Worm (Caenorhabditis elegans) whole organism, L4/young adult: Measurements from ENCODE around the gene ugt-52.

ENCODE experiments used
- W03F9.2 ChIP-seq: fragments of 150-350 bp; optimal IDR thresholded peaks from 2 replicates; lab custom pipeline; 2014; ENCODE audit warnings: missing biosample characterization, missing genetic modification characterization
- dao-5 ChIP-seq: sonication (generic microtip); optimal IDR thresholded peaks from 2 replicates; lab custom pipeline; 2016; ENCODE audit warnings: missing genotype, missing genetic modification characterization, moderate library complexity, missing compliant biosample characterization
- him-1 ChIP-seq: sonication (generic microtip); optimal IDR thresholded peaks from 2 replicates; lab custom pipeline; 2016; ENCODE audit warnings: missing genotype, missing genetic modification reagents, missing genetic modification characterization, missing compliant biosample characterization

The ugt-52 gene

DNA sequence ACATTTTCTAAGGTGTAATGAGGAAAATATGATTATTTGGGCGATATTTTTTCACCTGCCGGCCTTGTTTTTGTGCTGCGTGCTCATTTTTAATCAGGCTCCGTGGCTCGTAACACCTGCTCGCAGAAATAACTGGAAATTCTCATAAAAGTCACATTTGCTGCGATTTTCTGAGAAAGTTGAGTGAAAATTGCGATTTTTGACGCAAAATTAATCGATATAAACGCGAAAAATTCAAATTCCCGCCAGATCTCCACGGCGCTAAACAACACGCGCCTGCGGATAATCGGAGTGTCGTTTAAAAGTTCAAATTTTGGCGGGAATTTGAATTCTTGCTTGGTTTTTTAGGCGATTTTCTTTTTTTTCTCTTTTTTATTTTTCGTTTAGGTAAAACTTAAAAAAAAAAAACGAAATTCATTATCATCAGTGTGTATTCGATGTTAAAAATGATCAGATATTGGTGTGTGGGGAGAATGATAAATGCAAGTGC is 28.5 kb downstream of the ugt-52 start, which contains the start of gene Y55F3BL.6:
Y55F3BL.6 (minus strand) TSS at position 51 of the 490 bp plus-strand sequence.
- TF ChIP-seq W03F9.2 (no peak), him-1 (tag; lab: Kevin White, UChicago) (no peak), dao-5 (no peak)

ce11 chrIV:817879-818278 is 39.3 kb downstream of the ugt-52 start:
- no peak for TF ChIP-seq W03F9.2
- TF ChIP-seq dao-5: no peak
- no peak for TF ChIP-seq him-1 (tag; lab: Kevin White, UChicago)

ce11 chrIV:824854-825253 is 46.3 kb downstream of the ugt-52 start, which contains the start of gene zipt-15:
Gene zipt-15, minus strand, starts transcription at chrIV:824954.
- TF ChIP-seq dao-5 (no peak), W03F9.2 (no peak), him-1 (tag; lab: Kevin White, UChicago) (no peak)

- no peak for TF ChIP-seq him-1 (tag; lab: Kevin White, UChicago)
- TF ChIP-seq dao-5: no peak
- no peak for TF ChIP-seq W03F9.2
Measured at ce11 chrIV:826145-826544, 47.6 kb downstream of the ugt-52 start.

- TF ChIP-seq W03F9.2: no peak
- no peak for TF ChIP-seq dao-5
- TF ChIP-seq him-1 (tag; lab: Kevin White, UChicago): no peak
Measured at ce11 chrIV:828427-828826, 49.8 kb downstream of the ugt-52 start.

DNA sequence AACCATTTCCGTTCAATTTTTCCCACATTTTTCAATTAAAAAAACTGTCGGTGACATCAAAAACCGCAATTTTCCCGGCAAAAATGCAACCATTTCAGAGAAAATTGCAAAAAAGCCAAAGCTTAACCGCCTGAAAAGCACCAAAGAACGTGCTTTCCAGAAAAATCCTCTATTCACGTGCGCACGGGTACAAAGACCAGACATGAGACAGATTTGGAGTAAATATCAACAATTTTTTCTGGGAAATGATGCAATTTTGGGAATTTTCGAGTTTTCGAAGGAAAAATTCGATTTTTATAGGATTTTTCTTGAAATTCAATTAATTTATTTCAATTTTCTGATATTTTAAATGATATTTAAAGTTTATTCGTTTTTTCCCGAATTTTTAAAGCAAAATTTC is 50.5 kb downstream of the ugt-52 start:
- TF ChIP-seq W03F9.2 (no peak), dao-5 (no peak), him-1 (tag; lab: Kevin White, UChicago) (no peak)

DNA sequence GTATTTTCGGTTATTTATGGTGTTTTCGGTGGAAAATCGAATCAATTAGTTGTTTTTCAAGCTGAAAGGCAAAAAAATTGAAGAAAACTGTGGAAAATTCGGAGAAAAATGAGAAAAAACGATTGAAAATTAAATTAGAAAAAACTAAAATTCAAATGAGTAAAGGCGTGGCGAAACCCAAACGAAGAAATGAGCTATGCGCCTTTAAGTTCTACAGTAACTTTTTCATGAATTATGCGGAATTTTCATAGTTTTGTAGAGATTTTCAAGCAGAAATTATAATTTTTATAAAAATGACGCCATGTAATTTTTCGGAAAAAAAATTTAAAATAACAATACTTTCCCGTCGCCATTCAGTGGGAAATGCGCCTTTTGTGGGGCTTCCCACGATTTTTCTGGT is 51.1 kb downstream of the ugt-52 start:
- TF ChIP-seq him-1 (tag; lab: Kevin White, UChicago) (no peak), dao-5 (no peak), W03F9.2 (no peak)

DNA sequence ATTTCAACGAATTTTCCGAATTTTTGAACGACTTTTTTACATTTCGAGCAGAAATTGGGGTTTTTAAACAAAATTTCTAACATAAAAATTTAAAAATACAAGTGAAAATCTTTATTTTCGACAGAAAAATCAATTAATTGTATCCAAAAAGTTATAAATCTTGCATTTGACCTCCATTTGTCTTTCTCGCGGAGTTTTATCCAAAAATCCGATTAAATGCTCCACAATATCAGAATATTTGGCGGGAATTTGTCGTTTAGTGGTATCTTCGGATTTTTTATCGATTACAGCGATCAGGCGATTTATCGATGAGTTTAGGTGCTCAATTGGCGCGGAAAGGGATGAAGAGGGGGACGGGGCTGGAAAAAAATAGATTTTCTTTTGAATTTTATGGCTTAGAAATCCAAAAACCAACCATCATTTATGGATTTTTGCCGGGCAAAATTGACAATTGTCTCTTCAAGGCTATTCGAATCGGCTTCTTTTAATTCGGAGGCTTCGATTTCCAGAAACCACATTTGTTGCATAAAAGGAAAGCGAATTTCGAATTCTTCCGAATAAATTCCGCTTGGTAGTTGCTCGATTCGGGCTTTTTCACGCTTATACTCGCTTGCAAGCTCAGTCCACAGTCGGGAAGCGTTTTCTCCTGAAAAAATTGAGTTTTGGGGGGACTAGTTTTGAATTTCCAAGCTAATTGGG is 51.8 kb downstream of the ugt-52 start:
- TF ChIP-seq W03F9.2 (no peak), dao-5 (no peak), him-1 (tag; lab: Kevin White, UChicago) (no peak)

DNA sequence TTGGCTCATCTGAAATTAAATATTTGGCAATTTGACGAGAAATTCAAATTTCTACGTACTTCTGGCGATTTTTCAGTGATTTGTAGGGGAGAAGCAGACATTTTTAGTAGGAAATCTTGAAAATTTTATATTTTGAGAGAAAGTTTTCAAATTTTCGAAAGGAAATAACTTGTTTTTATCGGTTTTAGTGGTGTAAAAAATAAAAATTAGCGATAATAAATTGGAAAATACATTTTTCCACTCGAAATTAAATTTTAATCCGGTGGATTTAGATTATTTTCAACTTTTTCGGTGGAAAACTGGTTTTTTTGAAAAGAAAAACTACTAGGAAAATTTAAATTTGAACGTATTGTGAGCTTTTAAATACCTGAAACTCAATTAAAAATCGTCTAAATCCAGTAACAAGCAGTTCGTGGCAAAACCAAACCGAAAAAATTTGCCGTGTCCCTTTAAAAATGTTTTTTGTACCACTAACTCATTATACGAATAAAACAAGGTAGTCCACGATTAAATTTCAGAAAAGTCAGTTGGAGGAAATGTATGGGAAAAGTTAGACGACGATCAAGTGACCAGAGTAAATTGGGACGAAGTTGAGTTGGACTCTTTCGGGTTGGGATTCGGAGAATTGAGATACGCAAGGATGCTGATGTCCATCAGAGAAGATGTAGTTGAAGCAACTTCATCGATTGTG is 53.4 kb downstream of the ugt-52 start, which contains the start of the genes madf-1 and Y55F3BR.10:
madf-1 (minus strand) TSS at position 101 of the 691 bp plus-strand sequence.
Y55F3BR.10 (plus strand) TSS at position 641 of the 691 bp plus-strand sequence.
- TF ChIP-seq dao-5 (no peak), W03F9.2 (no peak), him-1 (tag; lab: Kevin White, UChicago) (no peak)

- TF ChIP-seq W03F9.2 (no peak), him-1 (tag; lab: Kevin White, UChicago) (no peak), dao-5 (no peak)
Measured at ce11 chrIV:833517-833916, 54.9 kb downstream of the ugt-52 start.
